Worm (Caenorhabditis elegans): Measurements from ENCODE around the gene lec-5.

Gene lec-5

DNA sequence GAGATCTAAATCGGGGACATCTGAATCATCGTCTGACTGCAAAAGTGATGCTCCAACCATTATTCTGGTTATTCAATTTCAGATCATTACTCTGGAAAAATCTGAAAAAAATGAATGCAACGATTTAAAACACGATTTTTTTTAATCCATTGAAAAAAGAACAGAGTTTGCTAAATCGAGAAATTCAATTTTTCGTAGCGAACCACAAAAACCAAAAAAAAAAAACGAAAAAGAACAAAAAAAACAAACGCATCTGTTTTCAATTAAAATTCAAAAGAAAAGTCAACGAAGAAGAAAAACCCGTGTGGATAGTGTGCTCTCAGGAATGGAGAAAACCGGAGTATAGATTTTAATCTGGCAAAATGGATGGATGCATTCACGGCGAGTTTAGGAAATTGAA, 17.4 kb upstream of the lec-5 start, which contains the start of gene F55C12.4:
Gene F55C12.4 (minus strand): TSS at position 101 of the 400 bp plus-strand sequence.
- no peak for TF ChIP-seq ceh-13 (GFP tag; optimal IDR thresholded peaks at IDR 0.05)
- no peak for TF ChIP-seq aly-1 (tag; optimal IDR thresholded peaks at IDR 0.05)
- no peak for TF ChIP-seq B0310.2 (tag; optimal IDR thresholded peaks at IDR 0.05)
- TF ChIP-seq tra-4 (tag; optimal IDR thresholded peaks at IDR 0.05), result no peak
- no peak for TF ChIP-seq tbx-11 (GFP tag; IDR thresholded peaks at IDR 0.05)
- TF ChIP-seq ama-1 (optimal IDR thresholded peaks at IDR 0.05), result no peak
- TF ChIP-seq scrt-1 (GFP tag; IDR thresholded peaks at IDR 0.05), result no peak
- TF ChIP-seq sea-1 (GFP tag; conservative IDR thresholded peaks at IDR 0.05), result no peak
- TF ChIP-seq flt-1 (GFP tag; IDR thresholded peaks at IDR 0.05), result no peak
- TF ChIP-seq tbx-37 (GFP tag; conservative IDR thresholded peaks at IDR 0.05), result no peak

DNA sequence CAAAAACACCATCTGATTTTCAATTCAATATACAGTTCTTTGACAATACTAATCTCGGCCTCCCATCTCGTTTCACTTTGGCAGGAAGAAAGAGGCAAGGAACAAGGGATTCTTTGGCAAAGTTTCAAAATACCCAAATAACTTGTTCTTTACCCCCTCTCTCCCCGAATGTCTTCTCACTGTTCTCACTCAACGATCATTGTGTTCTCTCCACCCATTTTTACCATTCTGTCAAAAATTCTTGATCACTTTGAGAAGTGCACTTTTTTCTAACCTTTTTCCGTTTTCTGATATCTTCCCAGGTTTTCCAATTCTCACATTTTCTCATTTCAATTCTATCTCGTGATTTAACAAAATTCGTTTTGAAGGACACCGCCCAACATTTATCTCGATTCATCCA, 13.2 kb upstream of the lec-5 start, which contains the start of gene H41C03.1:
Gene H41C03.1 (plus strand): TSS at position 301 of the 400 bp plus-strand sequence.
- no peak for TF ChIP-seq aly-1 (tag; optimal IDR thresholded peaks at IDR 0.05)
- TF ChIP-seq flt-1 (GFP tag; IDR thresholded peaks at IDR 0.05), result no peak
- no peak for TF ChIP-seq hmg-4 (GFP tag; optimal IDR thresholded peaks at IDR 0.05)
- no peak for TF ChIP-seq sea-1 (GFP tag; conservative IDR thresholded peaks at IDR 0.05)
- TF ChIP-seq B0310.2 (tag; optimal IDR thresholded peaks at IDR 0.05), result no peak
- no peak for TF ChIP-seq ama-1 (optimal IDR thresholded peaks at IDR 0.05)
- no peak for TF ChIP-seq tbx-11 (GFP tag; IDR thresholded peaks at IDR 0.05)
- TF ChIP-seq hnd-1 (tag; optimal IDR thresholded peaks at IDR 0.05), result no peak
- no peak for TF ChIP-seq tbx-37 (GFP tag; conservative IDR thresholded peaks at IDR 0.05)

DNA sequence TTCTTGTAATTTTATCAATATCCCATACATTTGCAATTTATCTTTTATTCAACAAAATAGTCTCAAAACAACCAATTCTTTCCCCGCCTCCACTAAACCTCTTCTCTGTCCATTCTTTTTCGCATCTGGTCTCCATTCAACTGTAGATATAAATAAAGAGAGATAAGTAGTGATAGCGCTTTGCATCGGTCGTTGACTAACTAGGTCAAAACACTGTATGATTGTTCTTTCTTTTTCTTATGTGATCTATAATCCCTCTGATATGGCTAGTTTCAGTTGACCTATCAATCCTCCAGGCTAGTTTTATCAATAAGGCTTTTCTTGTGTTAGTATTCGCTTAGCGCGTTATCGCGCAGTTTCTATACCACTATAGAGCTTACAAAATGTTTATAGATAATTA, 12.4 kb upstream of the lec-5 start:
- TF ChIP-seq tra-4 (tag; optimal IDR thresholded peaks at IDR 0.05), result no peak
- no peak for TF ChIP-seq hmbx-1 (tag; optimal IDR thresholded peaks at IDR 0.05)
- no peak for TF ChIP-seq sea-1 (GFP tag; conservative IDR thresholded peaks at IDR 0.05)
- TF ChIP-seq pes-1 (GFP tag; IDR thresholded peaks at IDR 0.05), result no peak
- TF ChIP-seq B0310.2 (tag; optimal IDR thresholded peaks at IDR 0.05), result no peak
- TF ChIP-seq flt-1 (GFP tag; IDR thresholded peaks at IDR 0.05), result no peak
- TF ChIP-seq scrt-1 (GFP tag; IDR thresholded peaks at IDR 0.05), result no peak
- no peak for TF ChIP-seq hmg-4 (GFP tag; optimal IDR thresholded peaks at IDR 0.05)
- no peak for TF ChIP-seq ceh-13 (GFP tag; optimal IDR thresholded peaks at IDR 0.05)
- no peak for TF ChIP-seq tbx-37 (GFP tag; conservative IDR thresholded peaks at IDR 0.05)

ce11 chrII:5852007-5852406, 11.1 kb upstream of the lec-5 start, which contains the start of gene H41C03.2:
H41C03.2 (minus strand) TSS chrII:5852107.
- TF ChIP-seq ceh-36 (tag; optimal IDR thresholded peaks at IDR 0.05) (no peak), tbx-11 (GFP tag; IDR thresholded peaks at IDR 0.05) (no peak), tbx-37 (GFP tag; conservative IDR thresholded peaks at IDR 0.05) (no peak), F13C5.2 (tag; optimal IDR thresholded peaks at IDR 0.05) (no peak), ceh-13 (GFP tag; optimal IDR thresholded peaks at IDR 0.05) (no peak)

- TF ChIP-seq sea-1 (GFP tag; conservative IDR thresholded peaks at IDR 0.05) (no peak), hnd-1 (tag; optimal IDR thresholded peaks at IDR 0.05) (no peak), ama-1 (optimal IDR thresholded peaks at IDR 0.05) (no peak), flt-1 (GFP tag; IDR thresholded peaks at IDR 0.05) (no peak), F13C5.2 (tag; optimal IDR thresholded peaks at IDR 0.05) (no peak), hmg-4 (GFP tag; optimal IDR thresholded peaks at IDR 0.05) (no peak), ceh-13 (GFP tag; optimal IDR thresholded peaks at IDR 0.05) (no peak), tbx-11 (GFP tag; IDR thresholded peaks at IDR 0.05) (no peak), B0310.2 (tag; optimal IDR thresholded peaks at IDR 0.05) (no peak), tbx-37 (GFP tag; conservative IDR thresholded peaks at IDR 0.05) (no peak), tra-4 (tag; optimal IDR thresholded peaks at IDR 0.05) (no peak), hmbx-1 (tag; optimal IDR thresholded peaks at IDR 0.05) (no peak), pes-1 (GFP tag; IDR thresholded peaks at IDR 0.05) (no peak), scrt-1 (GFP tag; IDR thresholded peaks at IDR 0.05) (no peak), ceh-36 (tag; optimal IDR thresholded peaks at IDR 0.05) (no peak), aly-1 (tag; optimal IDR thresholded peaks at IDR 0.05) (no peak), ets-7 (tag; optimal IDR thresholded peaks at IDR 0.05) (no peak)
These were observed 5.3 kb upstream of the lec-5 start for ce11 chrII:5846181-5846580.

ce11 chrII:5845441-5845840, 4.5 kb upstream of the lec-5 start, which contains the start of the genes ZK1248.17 and H41C03.3:
ZK1248.17 (minus strand) TSS chrII:5845541.
H41C03.3 (plus strand) TSS chrII:5845777.
- TF ChIP-seq ets-7 (tag; optimal IDR thresholded peaks at IDR 0.05) (no peak), tbx-11 (GFP tag; IDR thresholded peaks at IDR 0.05) (no peak), aly-1 (tag; optimal IDR thresholded peaks at IDR 0.05) (no peak), hmg-4 (GFP tag; optimal IDR thresholded peaks at IDR 0.05) (no peak), ceh-13 (GFP tag; optimal IDR thresholded peaks at IDR 0.05) (no peak), hmbx-1 (tag; optimal IDR thresholded peaks at IDR 0.05) (no peak), B0310.2 (tag; optimal IDR thresholded peaks at IDR 0.05) (no peak), ama-1 (optimal IDR thresholded peaks at IDR 0.05) (no peak)

DNA sequence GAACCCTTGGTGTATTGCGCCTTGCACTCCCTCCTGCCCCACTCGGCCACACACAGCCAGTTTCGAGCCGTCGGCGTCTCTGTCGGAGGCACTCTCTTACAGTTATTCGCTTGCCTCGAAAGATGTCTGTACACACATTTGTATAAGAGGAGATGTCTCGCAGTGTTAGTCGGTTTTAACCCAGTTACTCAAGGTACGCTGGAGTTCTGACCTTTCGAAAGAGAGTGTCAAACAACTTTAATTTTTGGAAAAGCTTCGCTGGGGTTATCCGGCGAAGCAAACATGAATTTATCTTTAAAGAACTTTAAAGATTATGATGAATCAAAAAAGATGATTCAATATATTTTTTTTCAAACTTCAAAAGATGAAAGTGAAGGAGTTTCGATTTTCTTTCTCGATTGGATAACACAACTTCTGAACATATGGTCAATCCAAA, 3.8 kb upstream of the lec-5 start:
- TF ChIP-seq aly-1 (tag; optimal IDR thresholded peaks at IDR 0.05), result peak; percentile 40
- TF ChIP-seq ceh-36 (tag; optimal IDR thresholded peaks at IDR 0.05), result peak; percentile 96
- peak; percentile 53 for TF ChIP-seq hnd-1 (tag; optimal IDR thresholded peaks at IDR 0.05)
- peak; percentile 80 for TF ChIP-seq ets-7 (tag; optimal IDR thresholded peaks at IDR 0.05)
- peak; percentile 27 for TF ChIP-seq ceh-13 (GFP tag; optimal IDR thresholded peaks at IDR 0.05)
- TF ChIP-seq pes-1 (GFP tag; IDR thresholded peaks at IDR 0.05), result peak; percentile 86
- TF ChIP-seq sea-1 (GFP tag; conservative IDR thresholded peaks at IDR 0.05), result peak; percentile 89
- peak; percentile 67 for TF ChIP-seq scrt-1 (GFP tag; IDR thresholded peaks at IDR 0.05)
- TF ChIP-seq hmbx-1 (tag; optimal IDR thresholded peaks at IDR 0.05), result peak; percentile 84
- peak; percentile 92 for TF ChIP-seq tra-4 (tag; optimal IDR thresholded peaks at IDR 0.05)
- TF ChIP-seq ama-1 (optimal IDR thresholded peaks at IDR 0.05), result peak; percentile 100
- peak; percentile 39 for TF ChIP-seq tbx-37 (GFP tag; conservative IDR thresholded peaks at IDR 0.05)
- TF ChIP-seq tbx-11 (GFP tag; IDR thresholded peaks at IDR 0.05), result peak; percentile 79
- TF ChIP-seq B0310.2 (tag; optimal IDR thresholded peaks at IDR 0.05), result peak; percentile 88
- peak; percentile 72 for TF ChIP-seq flt-1 (GFP tag; IDR thresholded peaks at IDR 0.05)
- TF ChIP-seq hmg-4 (GFP tag; optimal IDR thresholded peaks at IDR 0.05), result peak; percentile 96
- peak; percentile 98 for TF ChIP-seq F13C5.2 (tag; optimal IDR thresholded peaks at IDR 0.05)
